Worm (Caenorhabditis elegans): Measurements from ENCODE around the gene F17H10.1.

ce11 chrX:13110004-13110403 lies 5.0 kb downstream of the F17H10.1 start:
- TF ChIP-seq K11D2.4 (GFP tag; IDR thresholded peaks at IDR 0.05) (no peak), dpl-1 (GFP tag; optimal IDR thresholded peaks at IDR 0.05) (no peak), snpc-4 (GFP tag; optimal IDR thresholded peaks at IDR 0.05) (no peak), snpc-4 (tag; optimal IDR thresholded peaks at IDR 0.05) (no peak), pha-4 (tag; optimal IDR thresholded peaks at IDR 0.05) (no peak), mcd-1 (GFP tag; IDR thresholded peaks at IDR 0.05) (no peak), nfya-1 (tag; optimal IDR thresholded peaks at IDR 0.05; ENCODE audit: borderline replicate concordance, insufficient read depth) (no peak), ceh-58 (GFP tag; IDR thresholded peaks at IDR 0.05) (no peak), unc-130 (GFP tag; optimal IDR thresholded peaks at IDR 0.05) (no peak), ceh-100 (GFP tag; IDR thresholded peaks at IDR 0.05) (no peak), Y79H2A.3 (GFP tag; conservative IDR thresholded peaks at IDR 0.05) (no peak), ZK185.1 (tag; optimal IDR thresholded peaks at IDR 0.05; ENCODE audit: poor library complexity, severe bottlenecking) (no peak), F37B4.10 (GFP tag; IDR thresholded peaks at IDR 0.05) (no peak)

Data from whole organism, young adult.